Fruit fly (Drosophila melanogaster): ENCODE data around the gene Polr2H.

Gene Polr2H

DNA sequence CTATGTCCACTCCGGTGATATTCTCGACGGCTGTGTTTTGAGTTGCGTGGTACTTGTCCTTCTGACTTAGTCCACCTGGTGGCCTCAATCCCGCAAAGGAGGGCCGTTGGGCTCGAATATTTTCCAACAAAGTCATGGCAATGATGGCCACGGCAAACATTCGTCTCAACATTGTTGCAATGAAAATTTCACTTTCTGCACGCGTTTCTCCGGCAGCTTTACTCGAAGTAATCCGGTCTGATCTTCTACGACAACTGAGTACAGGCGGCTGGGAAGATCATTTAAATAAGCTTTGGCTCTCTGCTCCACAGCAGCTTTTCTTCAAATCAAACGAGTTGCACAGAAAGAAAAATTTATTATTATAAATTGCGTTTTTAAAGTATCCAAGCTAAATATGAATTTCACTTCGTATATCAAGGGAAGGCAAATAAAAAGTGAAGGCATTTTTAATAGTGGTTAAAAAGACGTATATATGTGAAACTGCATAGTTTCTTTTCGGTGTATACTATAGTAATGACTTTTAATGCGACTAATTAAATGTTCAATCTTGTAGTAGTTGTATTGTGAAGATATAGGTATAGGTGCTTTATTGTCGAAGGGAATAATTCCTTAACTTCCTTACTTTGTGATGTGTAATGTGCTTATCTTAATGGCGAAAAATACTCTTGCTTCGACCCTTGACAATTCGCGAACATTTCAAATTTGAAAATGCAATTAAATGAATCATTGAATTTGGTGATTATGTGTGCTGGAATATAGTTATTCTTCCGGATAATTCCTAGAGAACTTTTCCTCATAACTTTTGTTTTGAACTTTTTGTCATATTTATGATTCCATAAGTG, 9.7 kb downstream of the Polr2H start, which contains the start of gene CG14567 (continued):
- TF ChIP-seq CG15269 (tag; optimal IDR thresholded peaks at IDR 0.05) (peak; percentile 13), ranshi (GFP tag; IDR thresholded peaks at IDR 0.05) (peak; percentile 52; the same call in 1 of the 2 replicates), CG1233 (GFP tag; optimal IDR thresholded peaks at IDR 0.05) (no peak), CG4424 (GFP tag; optimal IDR thresholded peaks at IDR 0.05) (peak; percentile 21), ap (GFP tag; IDR thresholded peaks at IDR 0.05) (peak; percentile 46), CG10267 (tag; optimal IDR thresholded peaks at IDR 0.05) (no peak), CG4282 (GFP tag; optimal IDR thresholded peaks at IDR 0.05) (no peak), vvl (GFP tag; IDR thresholded peaks at IDR 0.05) (peak; percentile 36; the same call in 1 of the 2 replicates), CG6689 (GFP tag; IDR thresholded peaks at IDR 0.05) (peak; percentile 30; the same call in 1 of the 2 replicates), Bgb (GFP tag; IDR thresholded peaks at IDR 0.05; ENCODE audit: partially characterized antibody) (no peak), CG11247 (GFP tag; IDR thresholded peaks at IDR 0.05) (peak; percentile 48; the same call in 1 of the 2 replicates), CG30403 (GFP tag; optimal IDR thresholded peaks at IDR 0.05) (peak; percentile 16), CG8290 (GFP tag; optimal IDR thresholded peaks at IDR 0.05) (no peak), CG8290 (tag; optimal IDR thresholded peaks at IDR 0.05) (no peak), lola (GFP tag; optimal IDR thresholded peaks at IDR 0.05) (no peak), slbo (GFP tag; IDR thresholded peaks at IDR 0.05) (peak; percentile 63), Lpt (GFP tag; optimal IDR thresholded peaks at IDR 0.05) (no peak), CG10274 (GFP tag; optimal IDR thresholded peaks at IDR 0.05) (no peak), CG14441 (GFP tag; IDR thresholded peaks at IDR 0.05) (peak; percentile 36; the same call in 1 of the 2 replicates), CG12299 (tag; optimal IDR thresholded peaks at IDR 0.05) (no peak), CG18476 (GFP tag; optimal IDR thresholded peaks at IDR 0.05) (no peak), Sry-δ (GFP tag; optimal IDR thresholded peaks at IDR 0.05) (no peak), tap (tag; optimal IDR thresholded peaks at IDR 0.05) (peak; percentile 8), peb (GFP tag; IDR thresholded peaks at IDR 0.05) (no peak), CG8944 (GFP tag; optimal IDR thresholded peaks at IDR 0.05) (no peak)

DNA sequence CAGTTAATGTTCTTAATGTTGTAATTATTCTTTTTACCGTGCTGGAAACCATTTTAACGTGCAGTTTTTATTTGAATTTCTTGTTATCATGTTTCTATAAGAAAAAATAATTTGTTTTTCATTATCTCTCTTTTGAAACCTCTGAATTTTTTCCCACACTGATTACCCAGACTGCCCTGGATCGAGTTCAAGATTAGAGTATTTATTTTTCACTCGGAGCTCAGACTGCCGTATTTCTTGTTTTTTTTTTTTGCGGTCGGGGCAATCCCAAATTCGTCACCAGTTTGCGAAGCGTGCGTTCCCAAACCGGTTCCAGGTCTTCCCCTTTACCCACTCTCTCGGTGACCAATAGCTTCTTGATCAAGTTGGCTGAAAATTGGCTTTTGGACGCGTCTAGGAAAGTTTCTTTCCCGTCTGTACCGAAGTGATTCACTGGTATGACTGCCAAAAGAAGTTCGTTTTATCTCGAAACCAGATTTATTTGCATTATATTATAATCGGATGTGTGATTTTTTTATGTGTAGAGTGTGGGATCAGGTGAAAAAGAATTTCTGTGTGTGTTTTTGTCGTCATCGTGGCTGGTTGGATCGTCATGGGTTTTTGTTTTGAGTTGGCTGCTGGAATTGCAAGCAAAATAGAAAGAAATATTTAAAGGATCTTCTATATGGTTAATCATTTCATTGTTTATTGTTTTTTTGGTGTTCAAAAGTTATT, 10.4 kb downstream of the Polr2H start:
- TF ChIP-seq Optix (GFP tag; IDR thresholded peaks at IDR 0.05) (no peak), TFAM (GFP tag; optimal IDR thresholded peaks at IDR 0.05) (no peak), NC2β (GFP tag; optimal IDR thresholded peaks at IDR 0.05) (no peak), CG34422 (GFP tag; IDR thresholded peaks at IDR 0.05) (no peak), CG31224 (GFP tag; IDR thresholded peaks at IDR 0.05) (peak; percentile 35; the same call in 1 of the 2 replicates), CG7963 (GFP tag; IDR thresholded peaks at IDR 0.05; ENCODE audit: partially characterized antibody) (no peak), oc (tag; optimal IDR thresholded peaks at IDR 0.05) (peak; percentile 25), Hmr (GFP tag; optimal IDR thresholded peaks at IDR 0.05) (no peak), CG10959 (GFP tag; IDR thresholded peaks at IDR 0.05) (no peak), CG16813 (GFP tag; IDR thresholded peaks at IDR 0.05; ENCODE audit: partially characterized antibody) (no peak), Bgb (GFP tag; IDR thresholded peaks at IDR 0.05; ENCODE audit: partially characterized antibody) (no peak), aop (GFP tag; IDR thresholded peaks at IDR 0.05) (no peak), CG6791 (GFP tag; IDR thresholded peaks at IDR 0.05; ENCODE audit: partially characterized antibody) (no peak), Sox100B (GFP tag; optimal IDR thresholded peaks at IDR 0.05) (no peak), Ets97D (GFP tag; optimal IDR thresholded peaks at IDR 0.05) (no peak), CG6254 (GFP tag; optimal IDR thresholded peaks at IDR 0.05) (no peak), CG7372 (GFP tag; IDR thresholded peaks at IDR 0.05) (no peak), CG10267 (tag; optimal IDR thresholded peaks at IDR 0.05) (no peak), danr (GFP tag; IDR thresholded peaks at IDR 0.05) (no peak), CG11085 (GFP tag; IDR thresholded peaks at IDR 0.05) (no peak), MTF-1 (GFP tag; optimal IDR thresholded peaks at IDR 0.05; ENCODE audit: borderline replicate concordance) (no peak), CG17612 (GFP tag; IDR thresholded peaks at IDR 0.05) (no peak), nmo (GFP tag; optimal IDR thresholded peaks at IDR 0.05) (no peak), Elba2 (GFP tag; optimal IDR thresholded peaks at IDR 0.05) (no peak), CG13894 (tag; optimal IDR thresholded peaks at IDR 0.05) (no peak)

Measured in whole organism, embryonic.